Worm (Caenorhabditis elegans) whole organism, mixed stage, embryonic: ENCODE results near the gene srz-10.

ENCODE experiments used
- ces-1 ChIP-seq: fragments of 150-350 bp; optimal IDR thresholded peaks from 2 replicates; lab custom pipeline; 2014; ENCODE audit warnings: missing biosample characterization, missing genetic modification reagents, missing genetic modification characterization
- snpc-4 ChIP-seq: fragments of 150-350 bp; optimal IDR thresholded peaks from 2 replicates; lab custom pipeline; 2014; ENCODE audit warnings: missing biosample characterization, missing genetic modification characterization

DNA sequence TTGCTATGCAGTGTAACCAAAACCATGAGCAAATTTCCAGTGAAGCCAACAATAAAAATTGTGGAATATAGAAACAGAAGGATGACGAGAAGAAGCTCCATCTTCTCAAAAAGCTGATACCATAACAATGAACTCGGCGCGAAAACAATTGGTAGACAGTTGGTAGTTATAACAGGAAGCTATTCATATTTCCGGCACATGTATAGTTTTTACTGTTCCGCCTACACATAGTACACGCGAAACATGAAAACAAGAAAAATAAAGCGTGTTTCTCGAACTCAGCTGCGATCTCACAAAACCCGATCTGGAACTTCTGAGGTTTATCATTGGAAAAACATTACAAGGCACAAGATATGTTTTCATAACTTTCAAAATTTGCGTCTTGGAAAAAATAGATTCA lies 49.8 kb downstream of the srz-10 start, which contains the start of gene srsx-37:
- TF ChIP-seq ces-1 (GFP tag; lab: Kevin White, UChicago) (no peak), snpc-4 (tag; lab: Kevin White, UChicago) (no peak)
